Fruit fly (Drosophila melanogaster) whole organism, embryonic: ENCODE measurements around the gene MED18.

Experiments used
- CG42726 ChIP-seq: fragments of 200-800 bp; sonication (Bioruptor generic); IDR thresholded peaks from 2 replicates; pipeline ENCODE4 v1.3.6; 2022; ENCODE audit warnings: missing biosample characterization, missing genetic modification characterization; ENCODE audit not compliant: partially characterized antibody
- Hey ChIP-seq: fragments of 200-800 bp; sonication (Bioruptor generic); optimal IDR thresholded peaks from 3 replicates; lab custom pipeline; 2018; ENCODE audit warnings: missing biosample characterization, mild to moderate bottlenecking, missing genetic modification characterization
- YL-1 ChIP-seq: fragments of 200-800 bp; sonication (Bioruptor generic); optimal IDR thresholded peaks from 3 replicates; lab custom pipeline; 2017; ENCODE audit warnings: missing biosample characterization, mild to moderate bottlenecking, missing genetic modification characterization
- psq ChIP-seq: fragments of 200-800 bp; sonication (Bioruptor generic); optimal IDR thresholded peaks from 2 replicates; lab custom pipeline; 2017; ENCODE audit warnings: missing biosample characterization, missing genetic modification characterization
- slbo ChIP-seq: fragments of 200-800 bp; sonication (Bioruptor generic); IDR thresholded peaks from 2 replicates; pipeline ENCODE4 v1.3.6; 2022; ENCODE audit warnings: missing biosample characterization, missing genetic modification characterization
- ttk ChIP-seq: fragments of 200-800 bp; sonication (Bioruptor generic); IDR thresholded peaks from 2 replicates; pipeline ENCODE4 v2.1.2; 2022; ENCODE audit warnings: missing biosample characterization, missing genetic modification characterization
- z ChIP-seq: fragments of 200-800 bp; sonication (Bioruptor generic); IDR thresholded peaks from 3 replicates; pipeline ENCODE4 v1.3.6; 2022; ENCODE audit warnings: missing biosample characterization, missing genetic modification characterization

dm6 chrX:1832699-1833098 lies 33.0 kb upstream of the MED18 start:
- TF ChIP-seq slbo (GFP tag; lab: Robert Waterston, UW): no peak
- TF ChIP-seq z (GFP tag; lab: Robert Waterston, UW): no peak
- no peak for TF ChIP-seq YL-1 (GFP tag; lab: Kevin White, UChicago)
- TF ChIP-seq Hey (tag; lab: Kevin White, UChicago): no peak
- TF ChIP-seq psq: no peak
- TF ChIP-seq ttk (GFP tag; lab: Robert Waterston, UW): no peak
- TF ChIP-seq CG42726 (GFP tag; lab: Robert Waterston, UW): no peak
